Worm (Caenorhabditis elegans) whole organism, L3 larva: ENCODE measurements around the gene T08B1.4.

ENCODE experiments used
- ama-1 ChIP-seq: fragments of 150-350 bp; optimal IDR thresholded peaks from 2 replicates; lab custom pipeline; 2018
- ceh-16 ChIP-seq: sonication (generic microtip); optimal IDR thresholded peaks from 2 replicates; lab custom pipeline; 2017; ENCODE audit warnings: missing biosample characterization, missing genetic modification characterization
- daf-12 ChIP-seq: fragments of 150-350 bp; optimal IDR thresholded peaks from 2 replicates; lab custom pipeline; 2014; ENCODE audit warnings: missing biosample characterization, missing genetic modification reagents, missing genetic modification characterization
- elt-3 ChIP-seq, 3 experiments: fragments of 150-350 bp in 1 of 3; sonication (generic microtip) in 2 of 3; optimal IDR thresholded peaks; 2 replicates in 2 of 3; 4 replicates in 1 of 3; lab custom pipeline; 2014 to 2017; ENCODE audit warnings: missing biosample characterization in 3 of 3, missing genetic modification characterization in 3 of 3
- fos-1 ChIP-seq: fragments of 150-350 bp; optimal IDR thresholded peaks from 2 replicates; lab custom pipeline; 2014; ENCODE audit warnings: missing biosample characterization, missing genetic modification characterization
- hmg-11 ChIP-seq: sonication (generic microtip); optimal IDR thresholded peaks from 2 replicates; lab custom pipeline; 2016; ENCODE audit warnings: missing genetic modification characterization, missing compliant biosample characterization
- lin-15B ChIP-seq: fragments of 150-350 bp; optimal IDR thresholded peaks from 2 replicates; lab custom pipeline; 2014; ENCODE audit warnings: missing biosample characterization, missing genetic modification characterization
- mdl-1 ChIP-seq: fragments of 150-350 bp; optimal IDR thresholded peaks from 2 replicates; lab custom pipeline; 2014; ENCODE audit warnings: missing biosample characterization, missing genetic modification characterization
- nhr-11 ChIP-seq: fragments of 150-350 bp; optimal IDR thresholded peaks from 2 replicates; lab custom pipeline; 2014; ENCODE audit warnings: missing biosample characterization, missing genetic modification characterization
- nhr-12 ChIP-seq: fragments of 150-350 bp; optimal IDR thresholded peaks from 2 replicates; lab custom pipeline; 2014; ENCODE audit warnings: missing biosample characterization, missing genetic modification characterization
- tbx-2 ChIP-seq: sonication (generic microtip); optimal IDR thresholded peaks from 2 replicates; lab custom pipeline; 2016; ENCODE audit warnings: mild to moderate bottlenecking, missing genetic modification characterization, missing compliant biosample characterization
- unc-62 ChIP-seq: fragments of 150-350 bp; sonication (generic microtip); optimal IDR thresholded peaks from 4 replicates; lab custom pipeline; 2014; ENCODE audit warnings: missing biosample characterization, missing genetic modification reagents, missing genetic modification characterization
- zag-1 ChIP-seq: fragments of 150-350 bp; optimal IDR thresholded peaks from 2 replicates; lab custom pipeline; 2014; ENCODE audit warnings: missing biosample characterization, missing genetic modification characterization

ce11 chrV:2004229-2004628 lies 25.2 kb downstream of the T08B1.4 start, which contains the start of gene clec-206:
- TF ChIP-seq nhr-12 (tag; lab: Kevin White, UChicago) = no peak
- TF ChIP-seq ceh-16 (tag; lab: Kevin White, UChicago) = no peak
- no peak for TF ChIP-seq nhr-11
- TF ChIP-seq elt-3 (tag; optimal IDR thresholded peaks at IDR 0.05; lab: Kevin White, UChicago) = no peak
- TF ChIP-seq zag-1 (tag; lab: Kevin White, UChicago) = no peak
- no peak for TF ChIP-seq fos-1
- no peak for TF ChIP-seq ama-1 (lab: Kevin White, UChicago)
- TF ChIP-seq lin-15B = no peak
- TF ChIP-seq daf-12 (tag; lab: Kevin White, UChicago) = no peak
- TF ChIP-seq mdl-1 (tag; lab: Kevin White, UChicago) = no peak
- TF ChIP-seq hmg-11 (tag; lab: Kevin White, UChicago) = no peak
- TF ChIP-seq unc-62 = no peak
- TF ChIP-seq tbx-2 (tag; lab: Kevin White, UChicago) = no peak
